Worm (Caenorhabditis elegans) whole organism, L4 larva: ENCODE data around the gene vps-18.

ENCODE experiments used
- F26F4.8 ChIP-seq: fragments of 200-800 bp; sonication (Bioruptor generic); conservative IDR thresholded peaks from 2 replicates; pipeline ENCODE4 v1.3.6; 2022; ENCODE audit warnings: missing genetic modification characterization, missing compliant biosample characterization
- Y48G9A.11 ChIP-seq: fragments of 200-800 bp; sonication (Bioruptor generic); IDR thresholded peaks from 2 replicates; pipeline ENCODE4 v1.3.6; 2022; ENCODE audit warnings: missing genetic modification reagents, missing genetic modification characterization, missing compliant biosample characterization
- ZK546.5 ChIP-seq, 2 experiments: sonication (generic microtip); optimal IDR thresholded peaks; 2 replicates each; lab custom pipeline; 2017; ENCODE audit warnings: missing biosample characterization in 2 of 2, missing genetic modification characterization in 2 of 2
- hlh-30 ChIP-seq: sonication (generic microtip); optimal IDR thresholded peaks from 2 replicates; lab custom pipeline; 2017; ENCODE audit warnings: antibody characterized with exemption, mild to moderate bottlenecking, missing genetic modification characterization, missing compliant biosample characterization; ENCODE audit not compliant: insufficient read depth
- lin-13 ChIP-seq: fragments of 150-350 bp; optimal IDR thresholded peaks from 2 replicates; lab custom pipeline; 2014; ENCODE audit warnings: missing biosample characterization, missing genetic modification reagents, missing genetic modification characterization
- lsy-2 ChIP-seq, 2 experiments: fragments of 150-350 bp in 1 of 2; sonication (generic microtip) in 1 of 2; optimal IDR thresholded peaks; 2 replicates each; lab custom pipeline; 2014 to 2017; ENCODE audit warnings: missing biosample characterization in 2 of 2, missing genetic modification characterization in 2 of 2
- mep-1 ChIP-seq: fragments of 150-350 bp; sonication (generic microtip); optimal IDR thresholded peaks from 3 replicates; lab custom pipeline; 2014; ENCODE audit warnings: missing biosample characterization, missing genetic modification characterization
- nhr-48 ChIP-seq: sonication (generic microtip); optimal IDR thresholded peaks from 2 replicates; lab custom pipeline; 2016; ENCODE audit warnings: mild to moderate bottlenecking, missing genetic modification characterization, missing compliant biosample characterization
- pha-4 ChIP-seq, 2 experiments: fragments of 150-350 bp in 1 of 2; fragments of 200-800 bp in 1 of 2; sonication (Bioruptor generic) in 1 of 2; IDR thresholded peaks in 1 of 2; optimal IDR thresholded peaks in 1 of 2; 2 replicates each; pipeline versions ENCODE4 v1.3.6 to Lab custom; 2014 to 2022; ENCODE audit warnings: missing genetic modification characterization in 2 of 2, missing genetic modification reagents in 2 of 2, missing biosample characterization in 1 of 2, missing compliant biosample characterization in 1 of 2
- snpc-4 ChIP-seq: fragments of 150-350 bp; optimal IDR thresholded peaks from 2 replicates; lab custom pipeline; 2014; ENCODE audit warnings: missing biosample characterization, missing genetic modification characterization
- zfp-2 ChIP-seq: sonication (generic microtip); optimal IDR thresholded peaks from 2 replicates; lab custom pipeline; 2016; ENCODE audit warnings: mild to moderate bottlenecking, missing genetic modification characterization, missing compliant biosample characterization

DNA sequence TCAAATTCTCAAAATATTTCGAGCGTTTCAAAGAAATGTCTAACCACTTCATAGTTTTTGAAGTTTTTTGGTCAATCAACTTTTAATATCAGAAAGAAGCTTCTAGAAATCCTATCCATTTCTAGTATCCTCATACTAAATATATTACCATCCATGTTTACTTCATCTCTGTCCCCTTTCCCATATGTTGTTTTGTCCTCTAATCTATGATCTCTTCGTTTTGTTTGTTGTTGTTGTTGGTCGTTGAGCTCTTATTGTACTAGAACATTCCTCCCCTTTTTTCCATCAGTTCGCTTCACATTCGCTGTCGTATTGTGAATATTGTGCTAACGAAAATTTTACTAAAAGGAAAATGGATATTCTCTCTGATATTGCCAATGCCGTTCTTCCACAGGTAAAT, 43.6 kb upstream of the vps-18 start, which contains the start of gene sod-5:
- no peak for TF ChIP-seq mep-1 (tag; lab: Kevin White, UChicago)
- no peak for TF ChIP-seq hlh-30 (tag; lab: Kevin White, UChicago)
- TF ChIP-seq nhr-48 = no peak
- TF ChIP-seq pha-4 (GFP tag; IDR thresholded peaks at IDR 0.05; lab: Robert Waterston, UW) = no peak
- no peak for TF ChIP-seq pha-4 (tag; optimal IDR thresholded peaks at IDR 0.05; lab: Kevin White, UChicago)
- TF ChIP-seq snpc-4 (tag; lab: Kevin White, UChicago) = no peak
- no peak for TF ChIP-seq zfp-2 (tag; lab: Kevin White, UChicago)
- no peak for TF ChIP-seq ZK546.5 (tag; optimal IDR thresholded peaks at IDR 0.05; lab: Kevin White, UChicago)
- no peak for TF ChIP-seq F26F4.8 (GFP tag; lab: Robert Waterston, UW)
- TF ChIP-seq lsy-2 (tag; optimal IDR thresholded peaks at IDR 0.05; lab: Kevin White, UChicago) = no peak
- TF ChIP-seq lin-13 (GFP tag; lab: Kevin White, UChicago) = no peak
- no peak for TF ChIP-seq Y48G9A.11 (GFP tag; lab: Robert Waterston, UW)
